Fruit fly (Drosophila melanogaster) whole organism, embryonic: ENCODE measurements around the gene Spn85F.

Source experiments
- Bgb ChIP-seq: fragments of 200-800 bp; sonication (Bioruptor generic); IDR thresholded peaks from 2 replicates; pipeline ENCODE4 v1.3.6; 2022; ENCODE audit warnings: missing biosample characterization, missing genetic modification characterization; ENCODE audit not compliant: partially characterized antibody
- CG10147 ChIP-seq: fragments of 200-800 bp; sonication (Bioruptor generic); optimal IDR thresholded peaks from 2 replicates; lab custom pipeline; 2019; ENCODE audit warnings: missing biosample characterization, mild to moderate bottlenecking, missing genetic modification characterization, moderate library complexity
- CG10543 ChIP-seq: fragments of 200-800 bp; sonication (Bioruptor generic); optimal IDR thresholded peaks from 3 replicates; lab custom pipeline; 2017; ENCODE audit warnings: missing biosample characterization, mild to moderate bottlenecking, missing genetic modification characterization, moderate library complexity
- CG12769 ChIP-seq: fragments of 200-800 bp; sonication (Bioruptor generic); optimal IDR thresholded peaks from 2 replicates; lab custom pipeline; 2019; ENCODE audit warnings: missing biosample characterization, mild to moderate bottlenecking, missing genetic modification characterization, moderate library complexity
- CG14014 ChIP-seq: fragments of 200-800 bp; sonication (Bioruptor generic); IDR thresholded peaks from 2 replicates; pipeline ENCODE4 v1.3.6; 2022; ENCODE audit warnings: missing biosample characterization, missing genetic modification characterization
- CG15479 ChIP-seq: fragments of 200-800 bp; sonication (Bioruptor generic); optimal IDR thresholded peaks from 3 replicates; lab custom pipeline; 2019; ENCODE audit warnings: missing biosample characterization, mild to moderate bottlenecking, missing genetic modification characterization, moderate library complexity
- CG1832 ChIP-seq: fragments of 200-800 bp; sonication (Bioruptor generic); optimal IDR thresholded peaks from 2 replicates; lab custom pipeline; 2017; ENCODE audit warnings: missing biosample characterization, mild to moderate bottlenecking, missing genetic modification characterization, inconsistent platforms
- CG18476 ChIP-seq: fragments of 200-800 bp; sonication (Bioruptor generic); optimal IDR thresholded peaks from 2 replicates; lab custom pipeline; 2016; ENCODE audit warnings: missing biosample characterization, mild to moderate bottlenecking, missing genetic modification characterization
- CG32532 ChIP-seq: fragments of 200-800 bp; sonication (Bioruptor generic); IDR thresholded peaks from 2 replicates; pipeline ENCODE4 v1.3.6; 2022; ENCODE audit warnings: missing biosample characterization, missing genetic modification characterization
- CG34376 ChIP-seq: fragments of 200-800 bp; sonication (Bioruptor generic); optimal IDR thresholded peaks from 2 replicates; lab custom pipeline; 2018; ENCODE audit warnings: missing biosample characterization, mild to moderate bottlenecking, missing genetic modification characterization
- CG3995 ChIP-seq: fragments of 200-800 bp; sonication (Bioruptor generic); optimal IDR thresholded peaks from 3 replicates; lab custom pipeline; 2016; ENCODE audit warnings: missing biosample characterization, missing genetic modification characterization
- CG4282 ChIP-seq: fragments of 200-800 bp; sonication (Bioruptor generic); optimal IDR thresholded peaks from 2 replicates; lab custom pipeline; 2016; ENCODE audit warnings: missing biosample characterization, missing genetic modification characterization
- CG4820 ChIP-seq: fragments of 200-800 bp; sonication (Bioruptor generic); optimal IDR thresholded peaks from 3 replicates; lab custom pipeline; 2016; ENCODE audit warnings: missing biosample characterization, missing genetic modification characterization
- CG4854 ChIP-seq: fragments of 200-800 bp; sonication (Bioruptor generic); optimal IDR thresholded peaks from 2 replicates; lab custom pipeline; 2016; ENCODE audit warnings: missing biosample characterization, missing genetic modification characterization, inconsistent platforms
- CG5953 ChIP-seq: fragments of 200-800 bp; sonication (Bioruptor generic); IDR thresholded peaks from 2 replicates; pipeline ENCODE4 v1.3.6; 2022; ENCODE audit warnings: missing biosample characterization, missing genetic modification characterization
- CG7987 ChIP-seq: fragments of 200-800 bp; sonication (Bioruptor generic); optimal IDR thresholded peaks from 2 replicates; lab custom pipeline; 2018; ENCODE audit warnings: missing biosample characterization, mild to moderate bottlenecking, missing genetic modification characterization, moderate library complexity
- CG8478 ChIP-seq: fragments of >200 bp; optimal IDR thresholded peaks from 2 replicates; lab custom pipeline; 2018
- CG8944 ChIP-seq: fragments of 200-800 bp; sonication (Bioruptor generic); optimal IDR thresholded peaks from 3 replicates; lab custom pipeline; 2016; ENCODE audit warnings: missing biosample characterization, missing genetic modification characterization
- CG9215 ChIP-seq: fragments of 200-800 bp; sonication (Bioruptor generic); IDR thresholded peaks from 2 replicates; pipeline ENCODE4 v1.3.6; 2022; ENCODE audit warnings: missing biosample characterization, missing genetic modification characterization
- CTCF ChIP-seq: fragments of 200-800 bp; sonication (Bioruptor generic); optimal IDR thresholded peaks from 2 replicates; lab custom pipeline; 2017; ENCODE audit warnings: missing biosample characterization, mild to moderate bottlenecking, missing genetic modification characterization, moderate library complexity
- CrebB ChIP-seq: fragments of 200-800 bp; sonication (Bioruptor generic); optimal IDR thresholded peaks from 3 replicates; lab custom pipeline; 2018; ENCODE audit warnings: missing biosample characterization, mild to moderate bottlenecking, missing genetic modification characterization
- Deaf1 ChIP-seq: fragments of 200-800 bp; optimal IDR thresholded peaks from 3 replicates; lab custom pipeline; 2019; ENCODE audit warnings: missing biosample characterization, mild to moderate bottlenecking, missing genetic modification characterization, moderate library complexity
- Drgx ChIP-seq: fragments of 200-800 bp; sonication (Bioruptor generic); IDR thresholded peaks from 2 replicates; pipeline ENCODE4 v1.3.6; 2022; ENCODE audit warnings: missing biosample characterization, missing genetic modification characterization
- Eip74EF ChIP-seq, 2 experiments: fragments of 200-800 bp in 1 of 2; fragments of >200 bp in 1 of 2; sonication (Bioruptor generic) in 1 of 2; optimal IDR thresholded peaks; 2 replicates each; lab custom pipeline; 2017 to 2019; ENCODE audit warnings: missing biosample characterization in 2 of 2, missing genetic modification characterization in 2 of 2, mild to moderate bottlenecking in 1 of 2, moderate library complexity in 1 of 2
- Fer3 ChIP-seq: fragments of 200-800 bp; sonication (Bioruptor generic); optimal IDR thresholded peaks from 2 replicates; lab custom pipeline; 2018; ENCODE audit warnings: missing biosample characterization, mild to moderate bottlenecking, missing genetic modification characterization, moderate library complexity
- GATAe ChIP-seq: fragments of 200-800 bp; sonication (Bioruptor generic); conservative IDR thresholded peaks from 2 replicates; pipeline ENCODE4 v1.3.6; 2022; ENCODE audit warnings: missing biosample characterization, missing genetic modification characterization
- Hey ChIP-seq: fragments of 200-800 bp; sonication (Bioruptor generic); optimal IDR thresholded peaks from 3 replicates; lab custom pipeline; 2018; ENCODE audit warnings: missing biosample characterization, mild to moderate bottlenecking, missing genetic modification characterization
- HmgZ ChIP-seq: fragments of 200-800 bp; sonication (Bioruptor generic); optimal IDR thresholded peaks from 2 replicates; lab custom pipeline; 2018; ENCODE audit warnings: missing biosample characterization, mild to moderate bottlenecking, missing genetic modification characterization
- Med ChIP-seq: fragments of 200-800 bp; sonication (Bioruptor generic); peaks from one replicate; lab custom pipeline; 2016; ENCODE audit warnings: missing biosample characterization, missing genetic modification characterization, mild to moderate bottlenecking, inconsistent platforms, moderate library complexity
- Meics ChIP-seq: fragments of 200-800 bp; sonication (Bioruptor generic); optimal IDR thresholded peaks from 2 replicates; lab custom pipeline; 2017; ENCODE audit warnings: missing biosample characterization, mild to moderate bottlenecking, missing genetic modification characterization
- Nf-YC ChIP-seq: fragments of 200-800 bp; optimal IDR thresholded peaks from 3 replicates; lab custom pipeline; 2019; ENCODE audit warnings: missing biosample characterization, mild to moderate bottlenecking, missing genetic modification characterization, moderate library complexity
- Pdp1 ChIP-seq, 2 experiments: fragments of 200-800 bp; sonication (Bioruptor generic); optimal IDR thresholded peaks; 3 replicates each; lab custom pipeline; 2016; ENCODE audit warnings: missing biosample characterization in 2 of 2, missing genetic modification characterization in 2 of 2, mild to moderate bottlenecking in 1 of 2, moderate library complexity in 1 of 2
- Vsx1 ChIP-seq: fragments of 200-800 bp; sonication (Bioruptor generic); optimal IDR thresholded peaks from 2 replicates; lab custom pipeline; 2017; ENCODE audit warnings: missing biosample characterization, mild to moderate bottlenecking, missing genetic modification characterization, missing genetic modification reagents
- ac ChIP-seq: fragments of 200-800 bp; sonication (Bioruptor generic); optimal IDR thresholded peaks from 3 replicates; lab custom pipeline; 2017; ENCODE audit warnings: missing biosample characterization, mild to moderate bottlenecking, missing genetic modification characterization
- bbx ChIP-seq: fragments of 200-800 bp; sonication (Bioruptor generic); IDR thresholded peaks from 2 replicates; pipeline ENCODE4 v1.3.6; 2022; ENCODE audit warnings: missing biosample characterization, missing genetic modification characterization; ENCODE audit not compliant: partially characterized antibody
- caup ChIP-seq: fragments of 200-800 bp; sonication (Bioruptor generic); optimal IDR thresholded peaks from 3 replicates; lab custom pipeline; 2017; ENCODE audit warnings: missing biosample characterization, mild to moderate bottlenecking, missing genetic modification characterization, moderate library complexity; ENCODE audit not compliant: severe bottlenecking
- chm ChIP-seq: fragments of 200-800 bp; sonication (Bioruptor generic); IDR thresholded peaks from 2 replicates; pipeline ENCODE4 v1.3.6; 2022; ENCODE audit warnings: missing biosample characterization, missing genetic modification characterization
- cwo ChIP-seq: fragments of 200-800 bp; sonication (Bioruptor generic); optimal IDR thresholded peaks from 3 replicates; lab custom pipeline; 2017; ENCODE audit warnings: missing biosample characterization, missing genetic modification characterization, mild to moderate bottlenecking, moderate library complexity, missing genetic modification reagents
- dan ChIP-seq: fragments of 200-800 bp; sonication (Bioruptor generic); IDR thresholded peaks from 2 replicates; pipeline ENCODE4 v1.3.6; 2022; ENCODE audit warnings: missing biosample characterization, missing genetic modification characterization
- emc ChIP-seq: fragments of 200-800 bp; sonication (Bioruptor generic); optimal IDR thresholded peaks from 2 replicates; lab custom pipeline; 2016; ENCODE audit warnings: missing biosample characterization, missing genetic modification characterization
- ems ChIP-seq: fragments of 200-800 bp; sonication (Bioruptor generic); optimal IDR thresholded peaks from 3 replicates; lab custom pipeline; 2016; ENCODE audit warnings: missing biosample characterization, missing genetic modification characterization
- exex ChIP-seq: fragments of 200-800 bp; sonication (Bioruptor generic); optimal IDR thresholded peaks from 4 replicates; lab custom pipeline; 2018; ENCODE audit warnings: missing biosample characterization, mild to moderate bottlenecking, missing genetic modification characterization, moderate library complexity
- grau ChIP-seq: fragments of 200-800 bp; optimal IDR thresholded peaks from 3 replicates; lab custom pipeline; 2019; ENCODE audit warnings: missing biosample characterization, mild to moderate bottlenecking, missing genetic modification characterization, moderate library complexity
- h ChIP-seq: fragments of >200 bp; optimal IDR thresholded peaks from 2 replicates; lab custom pipeline; 2017
- ham ChIP-seq: fragments of 200-800 bp; sonication (Bioruptor generic); IDR thresholded peaks from 2 replicates; pipeline ENCODE4 v1.3.6; 2022; ENCODE audit warnings: missing biosample characterization, missing genetic modification characterization
- her ChIP-seq: fragments of 200-800 bp; sonication (Bioruptor generic); optimal IDR thresholded peaks from 2 replicates; lab custom pipeline; 2016; ENCODE audit warnings: missing biosample characterization, missing genetic modification characterization
- lab ChIP-seq: fragments of 200-800 bp; sonication (Bioruptor generic); optimal IDR thresholded peaks from 3 replicates; lab custom pipeline; 2017; ENCODE audit warnings: missing biosample characterization, missing genetic modification characterization, mild to moderate bottlenecking, moderate library complexity, missing genetic modification reagents
- pnt ChIP-seq: fragments of 200-800 bp; sonication (Bioruptor generic); optimal IDR thresholded peaks from 3 replicates; lab custom pipeline; 2016; ENCODE audit warnings: missing biosample characterization, missing genetic modification characterization
- row ChIP-seq: fragments of 200-800 bp; sonication (Bioruptor generic); IDR thresholded peaks from 3 replicates; pipeline ENCODE4 v1.3.6; 2022; ENCODE audit warnings: missing biosample characterization, missing genetic modification characterization
- sd ChIP-seq: fragments of 200-800 bp; sonication (Bioruptor generic); optimal IDR thresholded peaks from 3 replicates; lab custom pipeline; 2018; ENCODE audit warnings: missing biosample characterization, mild to moderate bottlenecking, missing genetic modification characterization, moderate library complexity
- sim ChIP-seq: fragments of 200-800 bp; sonication (Bioruptor generic); IDR thresholded peaks from 2 replicates; pipeline ENCODE4 v1.3.6; 2022; ENCODE audit warnings: missing biosample characterization, missing genetic modification characterization

Gene Spn85F

dm6 chr3R:10034995-10035446 is 38.1 kb downstream of the Spn85F start (continued):
- TF ChIP-seq ham (GFP tag; lab: Robert Waterston, UW) (no peak), ems (no peak), CrebB (tag; lab: Kevin White, UChicago) (no peak), grau (tag; lab: Kevin White, UChicago) (peak; percentile 2), her (GFP tag; lab: Kevin White, UChicago) (no peak), Nf-YC (tag; lab: Kevin White, UChicago) (peak; percentile 28), sim (GFP tag; lab: Robert Waterston, UW) (no peak), CG5953 (no peak), h (lab: Kevin White, UChicago) (no peak), CG18476 (GFP tag; lab: Kevin White, UChicago) (no peak), chm (GFP tag; lab: Robert Waterston, UW) (no peak), CG8478 (lab: Kevin White, UChicago) (no peak), row (0 out of 3 replicates have a peak, but pooled peaks have one; percentile 9), CG15479 (GFP tag; lab: Kevin White, UChicago) (no peak)
- TF ChIP-seq, all 482 proteins: peak for 34

- TF ChIP-seq CG4854 (no peak), GATAe (GFP tag; lab: Robert Waterston, UW) (peak; percentile 71), CG4820 (GFP tag; lab: Kevin White, UChicago) (no peak), Deaf1 (tag; lab: Kevin White, UChicago) (peak; percentile 1), CG10147 (GFP tag; lab: Kevin White, UChicago) (no peak), Bgb (GFP tag; lab: Robert Waterston, UW) (no peak), Eip74EF (GFP tag; optimal IDR thresholded peaks at IDR 0.05; lab: Kevin White, UChicago) (peak in 1 of 2 experiments; percentile 63), caup (GFP tag; lab: Kevin White, UChicago) (no peak), ac (GFP tag; lab: Kevin White, UChicago) (no peak), pnt (GFP tag; lab: Kevin White, UChicago) (no peak), CG7987 (peak; percentile 8), CG14014 (GFP tag; lab: Robert Waterston, UW) (no peak), HmgZ (tag; lab: Kevin White, UChicago) (peak; percentile 1), emc (no peak), CG8944 (GFP tag; lab: Kevin White, UChicago) (no peak), sd (tag; lab: Kevin White, UChicago) (peak; percentile 53), lab (GFP tag; lab: Kevin White, UChicago) (peak; percentile 74), exex (tag; lab: Kevin White, UChicago) (peak; percentile 97), dan (GFP tag; lab: Robert Waterston, UW) (no peak), CG1832 (GFP tag; lab: Kevin White, UChicago) (no peak), Vsx1 (GFP tag; lab: Kevin White, UChicago) (peak; percentile 37), CTCF (GFP tag; lab: Kevin White, UChicago) (no peak), CG12769 (tag; lab: Kevin White, UChicago) (peak; percentile 14), Hey (tag; lab: Kevin White, UChicago) (peak; percentile 68), CG10543 (GFP tag; lab: Kevin White, UChicago) (peak; percentile 36), bbx (GFP tag; lab: Robert Waterston, UW) (no peak), CG32532 (GFP tag; lab: Robert Waterston, UW) (no peak), Fer3 (tag; lab: Kevin White, UChicago) (no peak), CG9215 (GFP tag; lab: Robert Waterston, UW) (no peak), CG4282 (GFP tag; lab: Kevin White, UChicago) (no peak), cwo (GFP tag; lab: Kevin White, UChicago) (peak; percentile 58), CG3995 (GFP tag; lab: Kevin White, UChicago) (no peak), Med (GFP tag; lab: Kevin White, UChicago) (peak; percentile 36), CG34376 (GFP tag; lab: Kevin White, UChicago) (peak; percentile 67), Drgx (GFP tag; lab: Robert Waterston, UW) (no peak), Pdp1 (GFP tag; optimal IDR thresholded peaks at IDR 0.05; lab: Kevin White, UChicago) (peak in 1 of 2 experiments; percentile 59), Meics (GFP tag; lab: Kevin White, UChicago) (no peak)
These were observed 38.8 kb downstream of the Spn85F start for dm6 chr3R:10035765-10036164.
